Worm (Caenorhabditis elegans) whole organism, early embryonic: ENCODE data around the gene F53F4.11.

ENCODE experiments used
- F13C5.2 ChIP-seq: sonication (generic microtip); optimal IDR thresholded peaks from 2 replicates; lab custom pipeline; 2017; ENCODE audit warnings: mild to moderate bottlenecking, missing genetic modification characterization, inconsistent platforms, missing compliant biosample characterization
- aly-1 ChIP-seq: sonication (generic microtip); optimal IDR thresholded peaks from 2 replicates; lab custom pipeline; 2016; ENCODE audit warnings: missing genetic modification characterization, missing compliant biosample characterization
- ama-1 ChIP-seq: fragments of 150-350 bp; optimal IDR thresholded peaks from 2 replicates; lab custom pipeline; 2014
- ceh-13 ChIP-seq: fragments of 200-800 bp; sonication (Bioruptor generic); optimal IDR thresholded peaks from 2 replicates; lab custom pipeline; 2018; ENCODE audit warnings: mild to moderate bottlenecking, missing genetic modification characterization, missing compliant biosample characterization
- ets-7 ChIP-seq: sonication (generic microtip); optimal IDR thresholded peaks from 2 replicates; lab custom pipeline; 2016; ENCODE audit warnings: missing genotype, missing genetic modification characterization, missing compliant biosample characterization
- flt-1 ChIP-seq: fragments of 200-800 bp; sonication (Bioruptor generic); IDR thresholded peaks from 2 replicates; pipeline ENCODE4 v1.3.6; 2022; ENCODE audit warnings: missing genetic modification characterization, missing compliant biosample characterization
- pes-1 ChIP-seq: fragments of 200-800 bp; sonication (Bioruptor generic); IDR thresholded peaks from 2 replicates; pipeline ENCODE4 v1.3.6; 2022; ENCODE audit warnings: missing genetic modification reagents, missing genetic modification characterization, missing compliant biosample characterization
- scrt-1 ChIP-seq: fragments of 200-800 bp; sonication (Bioruptor generic); IDR thresholded peaks from 2 replicates; pipeline ENCODE4 v1.3.6; 2022; ENCODE audit warnings: missing genetic modification characterization, missing compliant biosample characterization
- sea-1 ChIP-seq: fragments of 200-800 bp; sonication (Bioruptor generic); conservative IDR thresholded peaks from 2 replicates; pipeline ENCODE4 v1.3.6; 2022; ENCODE audit warnings: missing genetic modification characterization, missing compliant biosample characterization
- tbx-11 ChIP-seq: fragments of 200-800 bp; sonication (Bioruptor generic); IDR thresholded peaks from 2 replicates; pipeline ENCODE4 v1.3.6; 2022; ENCODE audit warnings: missing genetic modification characterization, missing compliant biosample characterization
- tbx-37 ChIP-seq: fragments of 200-800 bp; sonication (Bioruptor generic); conservative IDR thresholded peaks from 2 replicates; pipeline ENCODE4 v1.3.6; 2022; ENCODE audit warnings: missing genetic modification reagents, missing genetic modification characterization, missing compliant biosample characterization

DNA sequence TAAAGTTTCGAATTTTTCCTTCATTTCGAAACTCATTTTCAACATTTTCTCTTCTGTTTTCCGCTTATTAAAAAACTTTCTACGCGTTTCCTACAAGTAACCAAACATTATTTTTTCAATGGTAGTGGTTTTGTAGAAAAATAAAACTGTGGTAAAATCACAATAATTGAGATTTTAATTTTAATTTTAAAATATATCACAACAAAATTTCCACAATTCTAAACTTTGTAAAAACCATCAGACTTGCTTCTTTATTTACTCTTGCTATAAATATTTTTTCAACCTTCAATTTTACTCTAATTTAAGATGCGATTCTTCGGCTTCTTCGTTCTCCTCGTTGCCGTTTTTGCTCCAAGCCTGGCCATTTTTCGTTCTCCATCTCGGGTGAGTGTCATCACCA lies 36.4 kb downstream of the F53F4.11 start, which contains the start of gene F53F4.17:
- TF ChIP-seq ama-1 (lab: Kevin White, UChicago) (no peak), aly-1 (no peak), F13C5.2 (no peak), ets-7 (tag; lab: Kevin White, UChicago) (no peak), flt-1 (GFP tag; lab: Robert Waterston, UW) (no peak), scrt-1 (no peak), pes-1 (GFP tag; lab: Robert Waterston, UW) (no peak), sea-1 (no peak), ceh-13 (GFP tag; lab: Kevin White, UChicago) (no peak), tbx-37 (GFP tag; lab: Robert Waterston, UW) (no peak), tbx-11 (no peak)
